Fruit fly (Drosophila melanogaster) whole organism, pupa: ENCODE results near the gene PIG-S.

ENCODE experiments used
- CG10348 ChIP-seq: fragments of 200-800 bp; sonication (Bioruptor generic); IDR thresholded peaks from 2 replicates; pipeline ENCODE4 v1.3.6; 2022; ENCODE audit warnings: missing biosample characterization, missing genetic modification characterization
- CG12605 ChIP-seq: fragments of 200-800 bp; sonication (Bioruptor generic); IDR thresholded peaks from 2 replicates; pipeline ENCODE4 v1.3.6; 2022; ENCODE audit warnings: missing biosample characterization, missing genetic modification characterization
- CG13204 ChIP-seq: fragments of 200-800 bp; sonication (Bioruptor generic); optimal IDR thresholded peaks from 2 replicates; lab custom pipeline; 2018; ENCODE audit warnings: missing biosample characterization, mild to moderate bottlenecking, missing genetic modification characterization, moderate library complexity
- CG14655 ChIP-seq: fragments of 200-800 bp; sonication (Bioruptor generic); optimal IDR thresholded peaks from 3 replicates; lab custom pipeline; 2017; ENCODE audit warnings: mild to moderate bottlenecking, missing biosample characterization, missing genetic modification reagents, missing genetic modification characterization
- CG15710 ChIP-seq: fragments of 200-800 bp; sonication (Bioruptor generic); optimal IDR thresholded peaks from 2 replicates; lab custom pipeline; 2018; ENCODE audit warnings: missing biosample characterization, mild to moderate bottlenecking, missing genetic modification characterization, moderate library complexity
- CG17806 ChIP-seq: fragments of 200-800 bp; sonication (Bioruptor generic); optimal IDR thresholded peaks from 2 replicates; lab custom pipeline; 2018; ENCODE audit warnings: missing biosample characterization, mild to moderate bottlenecking, missing genetic modification characterization, moderate library complexity
- CG32121 ChIP-seq: fragments of 200-800 bp; sonication (Bioruptor generic); IDR thresholded peaks from 2 replicates; pipeline ENCODE4 v1.3.6; 2022; ENCODE audit warnings: missing biosample characterization, missing genetic modification characterization
- CG34367 ChIP-seq: fragments of 200-800 bp; sonication (Bioruptor generic); optimal IDR thresholded peaks from 2 replicates; lab custom pipeline; 2018; ENCODE audit warnings: missing biosample characterization, mild to moderate bottlenecking, missing genetic modification characterization
- CG4496 ChIP-seq: fragments of 200-800 bp; sonication (Bioruptor generic); IDR thresholded peaks from 3 replicates; pipeline ENCODE4 v1.3.6; 2022; ENCODE audit warnings: missing biosample characterization, missing genetic modification characterization
- CG8159 ChIP-seq: fragments of 200-800 bp; sonication (Bioruptor generic); optimal IDR thresholded peaks from 3 replicates; lab custom pipeline; 2018; ENCODE audit warnings: missing biosample characterization, mild to moderate bottlenecking, missing genetic modification characterization, moderate library complexity
- CG8301 ChIP-seq: fragments of 200-800 bp; sonication (Bioruptor generic); optimal IDR thresholded peaks from 2 replicates; lab custom pipeline; 2018; ENCODE audit warnings: missing biosample characterization, mild to moderate bottlenecking, missing genetic modification characterization
- CG9948 ChIP-seq: fragments of 200-800 bp; sonication (Bioruptor generic); optimal IDR thresholded peaks from 2 replicates; lab custom pipeline; 2018; ENCODE audit warnings: missing biosample characterization, mild to moderate bottlenecking, missing genetic modification characterization, moderate library complexity
- D1 ChIP-seq: fragments of 200-800 bp; sonication (Bioruptor generic); optimal IDR thresholded peaks from 2 replicates; lab custom pipeline; 2018; ENCODE audit warnings: missing biosample characterization, mild to moderate bottlenecking, missing genetic modification characterization, moderate library complexity
- EcR ChIP-seq: fragments of 200-800 bp; sonication (Bioruptor generic); optimal IDR thresholded peaks from 3 replicates; lab custom pipeline; 2019; ENCODE audit warnings: missing biosample characterization, missing genetic modification characterization, mild to moderate bottlenecking, moderate library complexity, missing genetic modification reagents
- Ets98B ChIP-seq: fragments of 200-800 bp; sonication (Bioruptor generic); IDR thresholded peaks from 2 replicates; pipeline ENCODE4 v1.3.6; 2022; ENCODE audit warnings: missing biosample characterization, missing genetic modification characterization
- Pif1A ChIP-seq: fragments of 200-800 bp; sonication (Bioruptor generic); optimal IDR thresholded peaks from 3 replicates; lab custom pipeline; 2016; ENCODE audit warnings: missing biosample characterization, missing genetic modification characterization
- Pif1B ChIP-seq: fragments of 200-800 bp; sonication (Bioruptor generic); optimal IDR thresholded peaks from 3 replicates; lab custom pipeline; 2016; ENCODE audit warnings: missing biosample characterization, missing genetic modification characterization
- Snoo ChIP-seq: fragments of 200-800 bp; sonication (Bioruptor generic); optimal IDR thresholded peaks from 3 replicates; lab custom pipeline; 2017; ENCODE audit warnings: missing biosample characterization, mild to moderate bottlenecking, missing genetic modification characterization, inconsistent platforms
- fd96Ca ChIP-seq: fragments of 200-800 bp; sonication (Bioruptor generic); IDR thresholded peaks from 3 replicates; pipeline ENCODE4 v1.3.6; 2022; ENCODE audit warnings: missing biosample characterization, missing genetic modification characterization
- gl ChIP-seq: fragments of 200-800 bp; sonication (Bioruptor generic); optimal IDR thresholded peaks from 2 replicates; lab custom pipeline; 2018; ENCODE audit warnings: missing biosample characterization, mild to moderate bottlenecking, missing genetic modification characterization
- rn ChIP-seq: fragments of 200-800 bp; sonication (Bioruptor generic); IDR thresholded peaks from 2 replicates; pipeline ENCODE4 v1.3.6; 2022; ENCODE audit warnings: missing biosample characterization, missing genetic modification characterization

PIG-S gene

dm6 chr3R:24905959-24906634 lies 11.6 kb downstream of the PIG-S start, which contains the start of gene CG13643:
Gene CG13643, minus strand, starts transcription at chr3R:24906004.
- no peak for TF ChIP-seq D1
- TF ChIP-seq CG14655 (GFP tag; lab: Kevin White, UChicago), result peak; percentile 81
- no peak for TF ChIP-seq CG15710 (tag; lab: Kevin White, UChicago)
- no peak for TF ChIP-seq fd96Ca
- TF ChIP-seq CG4496, result peak; percentile 42; the same call in 1 of the 3 replicates
- peak; percentile 56 for TF ChIP-seq CG32121
- TF ChIP-seq Pif1B (GFP tag; lab: Kevin White, UChicago), result peak; percentile 51
- TF ChIP-seq CG8159 (tag; lab: Kevin White, UChicago), result peak; percentile 53
- peak; percentile 23; the same call in 1 of the 2 replicates for TF ChIP-seq Ets98B (GFP tag; lab: Robert Waterston, UW)
- TF ChIP-seq Pif1A (GFP tag; lab: Kevin White, UChicago), result peak; percentile 54
- peak; percentile 79 for TF ChIP-seq CG8301

- TF ChIP-seq rn (GFP tag; lab: Robert Waterston, UW), result no peak
- TF ChIP-seq CG8159 (tag; lab: Kevin White, UChicago), result no peak
- TF ChIP-seq gl (tag; lab: Kevin White, UChicago), result no peak
- TF ChIP-seq fd96Ca, result no peak
- TF ChIP-seq CG12605 (GFP tag; lab: Robert Waterston, UW), result no peak
- no peak for TF ChIP-seq CG8301
- no peak for TF ChIP-seq Snoo
- no peak for TF ChIP-seq CG13204 (GFP tag; lab: Kevin White, UChicago)
- no peak for TF ChIP-seq CG14655 (GFP tag; lab: Kevin White, UChicago)
- TF ChIP-seq CG15710 (tag; lab: Kevin White, UChicago), result no peak
- TF ChIP-seq CG32121, result no peak
- TF ChIP-seq CG34367 (tag; lab: Kevin White, UChicago), result no peak
- TF ChIP-seq Pif1B (GFP tag; lab: Kevin White, UChicago), result no peak
- TF ChIP-seq EcR (GFP tag; lab: Kevin White, UChicago), result no peak
These were observed 16.8 kb downstream of the PIG-S start, which contains the start of gene CG10845 for dm6 chr3R:24900816-24901215. Gene CG10845, plus strand, starts transcription at chr3R:24901116.

- no peak for TF ChIP-seq gl (tag; lab: Kevin White, UChicago)
- TF ChIP-seq CG32121, result no peak
- TF ChIP-seq Pif1A (GFP tag; lab: Kevin White, UChicago), result no peak
- peak; percentile 46 for TF ChIP-seq EcR (GFP tag; lab: Kevin White, UChicago)
- TF ChIP-seq CG17806 (tag; lab: Kevin White, UChicago), result no peak
- TF ChIP-seq Pif1B (GFP tag; lab: Kevin White, UChicago), result no peak
- peak; percentile 41; the same call in 1 of the 2 replicates for TF ChIP-seq Ets98B (GFP tag; lab: Robert Waterston, UW)
- no peak for TF ChIP-seq CG8159 (tag; lab: Kevin White, UChicago)
- 0 out of 3 replicates have a peak, but pooled peaks have one; percentile 48 for TF ChIP-seq fd96Ca
- TF ChIP-seq CG13204 (GFP tag; lab: Kevin White, UChicago), result peak; percentile 19
- no peak for TF ChIP-seq Snoo
- TF ChIP-seq, all 21 proteins: peak for 4
These were observed 23.1 kb downstream of the PIG-S start, which contains the start of the genes CG31121 and CG11069 for dm6 chr3R:24894419-24895206. Gene CG31121, minus strand, starts transcription at chr3R:24894605. Gene CG11069, plus strand, starts transcription at chr3R:24894742.

- TF ChIP-seq CG12605 (GFP tag; lab: Robert Waterston, UW), result peak; percentile 56
- TF ChIP-seq CG8159 (tag; lab: Kevin White, UChicago), result peak; percentile 96
- TF ChIP-seq CG34367 (tag; lab: Kevin White, UChicago), result peak; percentile 83
- peak; percentile 98 for TF ChIP-seq D1
- TF ChIP-seq CG4496, result peak; percentile 79
- peak; percentile 95 for TF ChIP-seq CG9948 (tag; lab: Kevin White, UChicago)
- TF ChIP-seq CG17806 (tag; lab: Kevin White, UChicago), result peak; percentile 95
- peak; percentile 23; the same call in 1 of the 2 replicates for TF ChIP-seq CG10348
- TF ChIP-seq Pif1B (GFP tag; lab: Kevin White, UChicago), result peak; percentile 76
- TF ChIP-seq CG8301, result peak; percentile 94
- TF ChIP-seq CG14655 (GFP tag; lab: Kevin White, UChicago), result peak; percentile 96
- TF ChIP-seq EcR (GFP tag; lab: Kevin White, UChicago), result peak; percentile 79
- TF ChIP-seq rn (GFP tag; lab: Robert Waterston, UW), result peak; percentile 64; the same call in 1 of the 2 replicates
- TF ChIP-seq CG15710 (tag; lab: Kevin White, UChicago), result peak; percentile 91
- peak; percentile 70 for TF ChIP-seq Pif1A (GFP tag; lab: Kevin White, UChicago)
- peak; percentile 82 for TF ChIP-seq Snoo
- TF ChIP-seq Ets98B (GFP tag; lab: Robert Waterston, UW), result peak; percentile 61
- peak; percentile 51 for TF ChIP-seq CG13204 (GFP tag; lab: Kevin White, UChicago)
- TF ChIP-seq fd96Ca, result 0 out of 3 replicates have a peak, but pooled peaks have one; percentile 12
- peak; percentile 88 for TF ChIP-seq CG32121
- peak; percentile 74 for TF ChIP-seq gl (tag; lab: Kevin White, UChicago)
These were observed 24.2 kb downstream of the PIG-S start for dm6 chr3R:24893320-24893955.

- peak; percentile 45 for TF ChIP-seq CG14655 (GFP tag; lab: Kevin White, UChicago)
- no peak for TF ChIP-seq CG13204 (GFP tag; lab: Kevin White, UChicago)
- TF ChIP-seq fd96Ca, result peak; percentile 50; the same call in 1 of the 3 replicates
- no peak for TF ChIP-seq rn (GFP tag; lab: Robert Waterston, UW)
- peak; percentile 39 for TF ChIP-seq Ets98B (GFP tag; lab: Robert Waterston, UW)
- no peak for TF ChIP-seq CG9948 (tag; lab: Kevin White, UChicago)
- TF ChIP-seq Pif1A (GFP tag; lab: Kevin White, UChicago), result peak; percentile 3
- no peak for TF ChIP-seq CG17806 (tag; lab: Kevin White, UChicago)
- TF ChIP-seq CG8301, result peak; percentile 51
These were observed 26.7 kb downstream of the PIG-S start for dm6 chr3R:24890919-24891318.
